Worm (Caenorhabditis elegans) whole organism, L2 larva: ENCODE results near the gene F09F9.1.

Experiments
- F13H6.1 ChIP-seq: sonication (generic microtip); optimal IDR thresholded peaks from 2 replicates; lab custom pipeline; 2016; ENCODE audit warnings: missing genetic modification characterization, missing compliant biosample characterization
- Y55F3AM.14 ChIP-seq: fragments of 200-800 bp; sonication (Bioruptor generic); optimal IDR thresholded peaks from 2 replicates; lab custom pipeline; 2018; ENCODE audit warnings: mild to moderate bottlenecking, missing genetic modification characterization, missing compliant biosample characterization
- aly-2 ChIP-seq: fragments of 150-350 bp; optimal IDR thresholded peaks from 2 replicates; lab custom pipeline; 2014; ENCODE audit warnings: missing biosample characterization, missing genetic modification characterization
- ceh-16 ChIP-seq: fragments of 150-350 bp; optimal IDR thresholded peaks from 2 replicates; lab custom pipeline; 2014; ENCODE audit warnings: missing biosample characterization, missing genetic modification characterization
- ceh-82 ChIP-seq: fragments of 150-350 bp; optimal IDR thresholded peaks from 2 replicates; lab custom pipeline; 2014; ENCODE audit warnings: missing biosample characterization, missing genetic modification characterization
- crh-2 ChIP-seq: sonication (generic microtip); optimal IDR thresholded peaks from 2 replicates; lab custom pipeline; 2017; ENCODE audit warnings: missing biosample characterization, missing genetic modification characterization
- dmd-4 ChIP-seq: sonication (generic microtip); optimal IDR thresholded peaks from 2 replicates; lab custom pipeline; 2017; ENCODE audit warnings: missing biosample characterization, missing genetic modification characterization
- gmeb-1 ChIP-seq: fragments of 150-350 bp; optimal IDR thresholded peaks from 2 replicates; lab custom pipeline; 2014; ENCODE audit warnings: missing biosample characterization, missing genetic modification characterization
- lin-11 ChIP-seq: fragments of 150-350 bp; sonication (generic microtip); optimal IDR thresholded peaks from 2 replicates; lab custom pipeline; 2014; ENCODE audit warnings: missing biosample characterization, missing genetic modification characterization, inconsistent platforms, mixed read lengths
- lin-13 ChIP-seq: fragments of 150-350 bp; optimal IDR thresholded peaks from 2 replicates; lab custom pipeline; 2014; ENCODE audit warnings: missing biosample characterization, missing genetic modification reagents, missing genetic modification characterization
- lsy-2 ChIP-seq, 2 experiments: fragments of 150-350 bp in 1 of 2; sonication (generic microtip) in 1 of 2; optimal IDR thresholded peaks; 2 replicates each; lab custom pipeline; 2014 to 2017; ENCODE audit warnings: missing biosample characterization in 2 of 2, missing genetic modification characterization in 2 of 2
- mbf-1 ChIP-seq: sonication (generic microtip); optimal IDR thresholded peaks from 2 replicates; lab custom pipeline; 2017; ENCODE audit warnings: missing biosample characterization, missing genetic modification characterization
- mdl-1 ChIP-seq, 2 experiments: fragments of 150-350 bp in 1 of 2; sonication (generic microtip) in 1 of 2; optimal IDR thresholded peaks; 2 replicates each; lab custom pipeline; 2017; ENCODE audit warnings: missing biosample characterization in 2 of 2, missing genetic modification characterization in 2 of 2
- nhr-23 ChIP-seq: fragments of 150-350 bp; optimal IDR thresholded peaks from 2 replicates; lab custom pipeline; 2014; ENCODE audit warnings: missing biosample characterization, missing genetic modification reagents, missing genetic modification characterization
- nhr-237 ChIP-seq: fragments of 150-350 bp; optimal IDR thresholded peaks from 2 replicates; lab custom pipeline; 2014; ENCODE audit warnings: missing biosample characterization, missing genetic modification characterization
- nhr-25 ChIP-seq: fragments of 150-350 bp; sonication (generic microtip); optimal IDR thresholded peaks from 3 replicates; lab custom pipeline; 2014; ENCODE audit warnings: missing biosample characterization, missing genetic modification characterization
- nhr-6 ChIP-seq: fragments of 150-350 bp; optimal IDR thresholded peaks from 2 replicates; lab custom pipeline; 2014; ENCODE audit warnings: missing biosample characterization, missing genetic modification characterization
- nhr-77 ChIP-seq: fragments of 150-350 bp; optimal IDR thresholded peaks from 2 replicates; lab custom pipeline; 2014; ENCODE audit warnings: missing biosample characterization, missing genetic modification characterization
- skn-1 ChIP-seq: sonication (generic microtip); optimal IDR thresholded peaks from 2 replicates; lab custom pipeline; 2017; ENCODE audit warnings: missing biosample characterization, missing genetic modification characterization
- sma-3 ChIP-seq: sonication (generic microtip); optimal IDR thresholded peaks from 2 replicates; lab custom pipeline; 2016; ENCODE audit warnings: missing genetic modification reagents, missing genetic modification characterization, missing compliant biosample characterization
- sma-9 ChIP-seq, 2 experiments: fragments of 150-350 bp in 1 of 2; sonication (generic microtip) in 1 of 2; optimal IDR thresholded peaks; 2 replicates each; lab custom pipeline; 2014 to 2016; ENCODE audit warnings: missing genetic modification characterization in 2 of 2, mild to moderate bottlenecking in 1 of 2, missing biosample characterization in 1 of 2, missing compliant biosample characterization in 1 of 2, missing genetic modification reagents in 1 of 2, moderate library complexity in 1 of 2
- unc-55 ChIP-seq: fragments of 150-350 bp; sonication (generic microtip); optimal IDR thresholded peaks from 3 replicates; lab custom pipeline; 2014; ENCODE audit warnings: missing biosample characterization, missing genetic modification reagents, missing genetic modification characterization
- unc-62 ChIP-seq: fragments of 150-350 bp; optimal IDR thresholded peaks from 2 replicates; lab custom pipeline; 2014; ENCODE audit warnings: missing biosample characterization, missing genetic modification reagents, missing genetic modification characterization
- zag-1 ChIP-seq: fragments of 150-350 bp; optimal IDR thresholded peaks from 2 replicates; lab custom pipeline; 2014; ENCODE audit warnings: missing biosample characterization, missing genetic modification characterization
- ztf-1 ChIP-seq: fragments of 200-800 bp; sonication (Bioruptor generic); conservative IDR thresholded peaks from 2 replicates; pipeline ENCODE4 v1.3.6; 2022; ENCODE audit warnings: missing genetic modification characterization, missing compliant biosample characterization
- ztf-4 ChIP-seq: fragments of 150-350 bp; optimal IDR thresholded peaks from 2 replicates; lab custom pipeline; 2014; ENCODE audit warnings: missing biosample characterization, missing genetic modification characterization

F09F9.1 gene

ce11 chrX:4159185-4159871, 44.2 kb downstream of the F09F9.1 start:
- TF ChIP-seq lin-13 (no peak), nhr-23 (tag; lab: Kevin White, UChicago) (no peak), aly-2 (tag; lab: Kevin White, UChicago) (no peak), mbf-1 (no peak), Y55F3AM.14 (GFP tag; lab: Kevin White, UChicago) (no peak), sma-3 (GFP tag; lab: Kevin White, UChicago) (no peak), skn-1 (tag; lab: Kevin White, UChicago) (no peak), gmeb-1 (tag; lab: Kevin White, UChicago) (no peak), lsy-2 (tag; optimal IDR thresholded peaks at IDR 0.05; lab: Kevin White, UChicago) (no peak), mdl-1 (tag; optimal IDR thresholded peaks at IDR 0.05; lab: Kevin White, UChicago) (no peak), nhr-237 (tag; lab: Kevin White, UChicago) (no peak), nhr-25 (tag; lab: Kevin White, UChicago) (no peak), nhr-6 (tag; lab: Kevin White, UChicago) (no peak), ztf-4 (no peak), nhr-77 (tag; lab: Kevin White, UChicago) (no peak), crh-2 (no peak)

- peak; percentile 14 for TF ChIP-seq zag-1 (tag; lab: Kevin White, UChicago)
- TF ChIP-seq unc-55 (GFP tag; lab: Kevin White, UChicago), result peak; percentile 55
- no peak for TF ChIP-seq F13H6.1 (tag; lab: Kevin White, UChicago)
- no peak for TF ChIP-seq lin-11 (tag; lab: Kevin White, UChicago)
Measured at ce11 chrX:4159929-4160328, 44.8 kb downstream of the F09F9.1 start.

ce11 chrX:4161938-4162337, 46.8 kb downstream of the F09F9.1 start:
- TF ChIP-seq ztf-1 (no peak), lsy-2 (tag; optimal IDR thresholded peaks at IDR 0.05; lab: Kevin White, UChicago) (no peak), gmeb-1 (tag; lab: Kevin White, UChicago) (no peak), nhr-25 (tag; lab: Kevin White, UChicago) (no peak), unc-62 (GFP tag; lab: Kevin White, UChicago) (no peak), dmd-4 (tag; lab: Kevin White, UChicago) (no peak), unc-55 (GFP tag; lab: Kevin White, UChicago) (peak; percentile 10)

ce11 chrX:4163391-4163790, 48.3 kb downstream of the F09F9.1 start, which contains the start of gene ZK470.1:
Gene ZK470.1 (plus strand): TSS chrX:4163691.
- TF ChIP-seq mbf-1 (no peak), ceh-16 (tag; lab: Kevin White, UChicago) (no peak), ceh-82 (tag; lab: Kevin White, UChicago) (no peak), nhr-237 (tag; lab: Kevin White, UChicago) (no peak), sma-9 (GFP tag; optimal IDR thresholded peaks at IDR 0.05; lab: Kevin White, UChicago) (no peak), sma-9 (tag; optimal IDR thresholded peaks at IDR 0.05; lab: Kevin White, UChicago) (no peak), mdl-1 (tag; optimal IDR thresholded peaks at IDR 0.05; lab: Kevin White, UChicago) (no peak), sma-3 (GFP tag; lab: Kevin White, UChicago) (no peak)
